Fruit fly (Drosophila melanogaster) whole organism, embryonic: ENCODE data around the gene CG14219.
A peak's percentile ranks its signal among the peaks of the same experiment; 100 is the strongest.

Experiments
- Antp ChIP-seq: fragments of 200-800 bp; sonication (Bioruptor generic); optimal IDR thresholded peaks from 3 replicates; lab custom pipeline; 2016; ENCODE audit warnings: missing biosample characterization, missing genetic modification characterization
- BtbVII ChIP-seq: fragments of 200-800 bp; sonication (Bioruptor generic); optimal IDR thresholded peaks from 3 replicates; lab custom pipeline; 2017; ENCODE audit warnings: missing biosample characterization, mild to moderate bottlenecking, missing genetic modification characterization
- C15 ChIP-seq: fragments of 200-800 bp; sonication (Bioruptor generic); IDR thresholded peaks from 3 replicates; pipeline ENCODE4 v1.3.6; 2022; ENCODE audit warnings: missing biosample characterization, missing genetic modification characterization
- CG12155 ChIP-seq: fragments of 200-800 bp; sonication (Bioruptor generic); optimal IDR thresholded peaks from 3 replicates; lab custom pipeline; 2016; ENCODE audit warnings: missing biosample characterization, missing genetic modification characterization
- CG13296 ChIP-seq: fragments of 200-800 bp; sonication (Bioruptor generic); optimal IDR thresholded peaks from 3 replicates; lab custom pipeline; 2018; ENCODE audit warnings: missing biosample characterization, mild to moderate bottlenecking, missing genetic modification characterization
- CG15011 ChIP-seq: fragments of 200-800 bp; sonication (Bioruptor generic); optimal IDR thresholded peaks from 3 replicates; lab custom pipeline; 2018; ENCODE audit warnings: missing biosample characterization, mild to moderate bottlenecking, missing genetic modification characterization
- CG17359 ChIP-seq: fragments of 200-800 bp; sonication (Bioruptor generic); optimal IDR thresholded peaks from 3 replicates; lab custom pipeline; 2018; ENCODE audit warnings: missing biosample characterization, mild to moderate bottlenecking, missing genetic modification characterization, moderate library complexity
- CG1832 ChIP-seq: fragments of 200-800 bp; sonication (Bioruptor generic); optimal IDR thresholded peaks from 2 replicates; lab custom pipeline; 2017; ENCODE audit warnings: missing biosample characterization, mild to moderate bottlenecking, missing genetic modification characterization, inconsistent platforms
- CG18764 ChIP-seq: fragments of 200-800 bp; sonication (Bioruptor generic); optimal IDR thresholded peaks from 3 replicates; lab custom pipeline; 2016; ENCODE audit warnings: missing biosample characterization, missing genetic modification characterization
- CG2712 ChIP-seq: fragments of 200-800 bp; optimal IDR thresholded peaks from 3 replicates; lab custom pipeline; 2019; ENCODE audit warnings: missing biosample characterization, mild to moderate bottlenecking, missing genetic modification characterization, moderate library complexity
- CG30403 ChIP-seq: fragments of 200-800 bp; sonication (Bioruptor generic); optimal IDR thresholded peaks from 3 replicates; lab custom pipeline; 2016; ENCODE audit warnings: missing biosample characterization, missing genetic modification characterization
- CG4617 ChIP-seq: fragments of 200-800 bp; sonication (Bioruptor generic); optimal IDR thresholded peaks from 3 replicates; lab custom pipeline; 2016; ENCODE audit warnings: missing biosample characterization, missing genetic modification characterization, borderline replicate concordance
- CG5245 ChIP-seq: fragments of 200-800 bp; sonication (Bioruptor generic); optimal IDR thresholded peaks from 3 replicates; lab custom pipeline; 2016; ENCODE audit warnings: missing biosample characterization, missing genetic modification characterization
- CG7987 ChIP-seq: fragments of 200-800 bp; sonication (Bioruptor generic); optimal IDR thresholded peaks from 2 replicates; lab custom pipeline; 2018; ENCODE audit warnings: missing biosample characterization, mild to moderate bottlenecking, missing genetic modification characterization, moderate library complexity
- CG8388 ChIP-seq: fragments of 200-800 bp; sonication (Bioruptor generic); optimal IDR thresholded peaks from 2 replicates; lab custom pipeline; 2019; ENCODE audit warnings: missing biosample characterization, mild to moderate bottlenecking, missing genetic modification characterization, moderate library complexity
- Deaf1 ChIP-seq: fragments of 200-800 bp; optimal IDR thresholded peaks from 3 replicates; lab custom pipeline; 2019; ENCODE audit warnings: missing biosample characterization, mild to moderate bottlenecking, missing genetic modification characterization, moderate library complexity
- Dref ChIP-seq: fragments of 200-800 bp; sonication (Bioruptor generic); IDR thresholded peaks from 2 replicates; pipeline ENCODE4 v1.3.6; 2022; ENCODE audit warnings: missing biosample characterization, missing genetic modification characterization
- NC2α ChIP-seq: fragments of 200-800 bp; sonication (Bioruptor generic); optimal IDR thresholded peaks from 2 replicates; lab custom pipeline; 2016; ENCODE audit warnings: missing biosample characterization, missing genetic modification characterization
- Neu2 ChIP-seq: fragments of 200-800 bp; sonication (Bioruptor generic); optimal IDR thresholded peaks from 3 replicates; lab custom pipeline; 2016; ENCODE audit warnings: missing biosample characterization, missing genetic modification characterization, borderline replicate concordance
- Pdp1 ChIP-seq, 2 experiments: fragments of 200-800 bp; sonication (Bioruptor generic); optimal IDR thresholded peaks; 3 replicates each; lab custom pipeline; 2016; ENCODE audit warnings: missing biosample characterization in 2 of 2, missing genetic modification characterization in 2 of 2, mild to moderate bottlenecking in 1 of 2, moderate library complexity in 1 of 2
- Sry-δ ChIP-seq: fragments of 200-800 bp; sonication (Bioruptor generic); optimal IDR thresholded peaks from 2 replicates; lab custom pipeline; 2016; ENCODE audit warnings: missing biosample characterization, missing genetic modification characterization
- Xbp1 ChIP-seq: fragments of 200-800 bp; sonication (Bioruptor generic); optimal IDR thresholded peaks from 3 replicates; lab custom pipeline; 2016; ENCODE audit warnings: missing biosample characterization, mild to moderate bottlenecking, missing genetic modification characterization
- ab ChIP-seq: fragments of 200-800 bp; sonication (Bioruptor generic); optimal IDR thresholded peaks from 2 replicates; lab custom pipeline; 2016; ENCODE audit warnings: missing biosample characterization, missing genetic modification characterization
- al ChIP-seq: fragments of 200-800 bp; sonication (Bioruptor generic); IDR thresholded peaks from 2 replicates; pipeline ENCODE4 v1.3.6; 2022; ENCODE audit warnings: missing biosample characterization, missing genetic modification characterization
- crol ChIP-seq: fragments of 200-800 bp; sonication (Bioruptor generic); IDR thresholded peaks from 2 replicates; pipeline ENCODE4 v1.3.6; 2022; ENCODE audit warnings: missing biosample characterization, missing genetic modification characterization
- dimm ChIP-seq: fragments of 200-800 bp; sonication (Bioruptor generic); IDR thresholded peaks from 2 replicates; pipeline ENCODE4 v1.3.6; 2022; ENCODE audit warnings: missing biosample characterization, missing genetic modification characterization
- ems ChIP-seq: fragments of 200-800 bp; sonication (Bioruptor generic); optimal IDR thresholded peaks from 3 replicates; lab custom pipeline; 2016; ENCODE audit warnings: missing biosample characterization, missing genetic modification characterization
- fd64A ChIP-seq: fragments of 200-800 bp; sonication (Bioruptor generic); optimal IDR thresholded peaks from 3 replicates; lab custom pipeline; 2018; ENCODE audit warnings: missing biosample characterization, mild to moderate bottlenecking, missing genetic modification characterization
- fd96Cb ChIP-seq: fragments of 200-800 bp; sonication (Bioruptor generic); optimal IDR thresholded peaks from 2 replicates; lab custom pipeline; 2018; ENCODE audit warnings: missing biosample characterization, mild to moderate bottlenecking, missing genetic modification characterization, moderate library complexity
- gt ChIP-seq: fragments of 200-800 bp; sonication (Bioruptor generic); IDR thresholded peaks from 2 replicates; pipeline ENCODE4 v1.3.6; 2022; ENCODE audit warnings: missing biosample characterization, missing genetic modification characterization
- kay ChIP-seq: fragments of 200-800 bp; sonication (Bioruptor generic); optimal IDR thresholded peaks from 2 replicates; lab custom pipeline; 2016; ENCODE audit warnings: missing biosample characterization, missing genetic modification characterization
- kni ChIP-seq: fragments of 200-800 bp; sonication (Bioruptor generic); optimal IDR thresholded peaks from 3 replicates; lab custom pipeline; 2017; ENCODE audit warnings: mild to moderate bottlenecking, missing biosample characterization, missing genetic modification reagents, missing genetic modification characterization
- lab ChIP-seq: fragments of 200-800 bp; sonication (Bioruptor generic); optimal IDR thresholded peaks from 3 replicates; lab custom pipeline; 2017; ENCODE audit warnings: missing biosample characterization, missing genetic modification characterization, mild to moderate bottlenecking, moderate library complexity, missing genetic modification reagents
- lov ChIP-seq, 2 experiments: fragments of 200-800 bp in 1 of 2; fragments of >200 bp in 1 of 2; sonication (Bioruptor generic) in 1 of 2; IDR thresholded peaks in 1 of 2; optimal IDR thresholded peaks in 1 of 2; 2 replicates in 1 of 2; 3 replicates in 1 of 2; pipeline versions ENCODE4 v1.3.6 to Lab custom; 2017 to 2022; ENCODE audit warnings: missing biosample characterization in 1 of 2, missing genetic modification characterization in 1 of 2
- mirr ChIP-seq: fragments of 200-800 bp; sonication (Bioruptor generic); optimal IDR thresholded peaks from 3 replicates; lab custom pipeline; 2018; ENCODE audit warnings: missing biosample characterization, mild to moderate bottlenecking, missing genetic modification characterization
- pho ChIP-seq: fragments of 200-800 bp; sonication (Bioruptor generic); optimal IDR thresholded peaks from 2 replicates; lab custom pipeline; 2016; ENCODE audit warnings: missing biosample characterization, missing genetic modification characterization
- prd ChIP-seq, 3 experiments: fragments of >200 bp in 2 of 3; fragments of 200-800 bp in 1 of 3; sonication (Bioruptor generic) in 1 of 3; optimal IDR thresholded peaks in 2 of 3; IDR thresholded peaks in 1 of 3; 2 replicates in 2 of 3; 3 replicates in 1 of 3; pipeline versions ENCODE4 v1.3.6 to Lab custom; 2017 to 2022; ENCODE audit warnings: missing biosample characterization in 1 of 3, missing genetic modification characterization in 1 of 3
- pum ChIP-seq: fragments of 200-800 bp; sonication (Bioruptor generic); optimal IDR thresholded peaks from 2 replicates; lab custom pipeline; 2016; ENCODE audit warnings: missing biosample characterization, missing genetic modification characterization
- pzg ChIP-seq: fragments of 200-800 bp; sonication (Bioruptor generic); optimal IDR thresholded peaks from 3 replicates; lab custom pipeline; 2018; ENCODE audit warnings: missing biosample characterization, mild to moderate bottlenecking, missing genetic modification characterization, moderate library complexity
- sc ChIP-seq, 3 experiments: fragments of >200 bp in 2 of 3; fragments of 200-800 bp in 1 of 3; sonication (Bioruptor generic) in 1 of 3; optimal IDR thresholded peaks; 2 replicates in 2 of 3; 3 replicates in 1 of 3; lab custom pipeline; 2017; ENCODE audit warnings: mild to moderate bottlenecking in 1 of 3, missing biosample characterization in 1 of 3, missing genetic modification characterization in 1 of 3, missing genetic modification reagents in 1 of 3
- schlank ChIP-seq: fragments of 200-800 bp; sonication (Bioruptor generic); optimal IDR thresholded peaks from 2 replicates; lab custom pipeline; 2018; ENCODE audit warnings: missing biosample characterization, mild to moderate bottlenecking, missing genetic modification characterization
- sd ChIP-seq: fragments of 200-800 bp; sonication (Bioruptor generic); optimal IDR thresholded peaks from 3 replicates; lab custom pipeline; 2018; ENCODE audit warnings: missing biosample characterization, mild to moderate bottlenecking, missing genetic modification characterization, moderate library complexity
- slp2 ChIP-seq: fragments of 200-800 bp; sonication (Bioruptor generic); optimal IDR thresholded peaks from 2 replicates; lab custom pipeline; 2016; ENCODE audit warnings: missing biosample characterization, missing genetic modification characterization
- sr ChIP-seq: fragments of 200-800 bp; sonication (Bioruptor generic); IDR thresholded peaks from 3 replicates; pipeline ENCODE4 v1.3.6; 2022; ENCODE audit warnings: missing biosample characterization, missing genetic modification characterization
- stwl ChIP-seq: fragments of 200-800 bp; sonication (Bioruptor generic); optimal IDR thresholded peaks from 3 replicates; lab custom pipeline; 2018; ENCODE audit warnings: missing biosample characterization, mild to moderate bottlenecking, missing genetic modification characterization, moderate library complexity
- sug ChIP-seq: fragments of 200-800 bp; optimal IDR thresholded peaks from 2 replicates; lab custom pipeline; 2019; ENCODE audit warnings: missing biosample characterization, mild to moderate bottlenecking, missing genetic modification characterization, moderate library complexity
- tx ChIP-seq: fragments of 200-800 bp; sonication (Bioruptor generic); optimal IDR thresholded peaks from 2 replicates; lab custom pipeline; 2016; ENCODE audit warnings: missing biosample characterization, missing genetic modification characterization
- zf30C ChIP-seq: fragments of 200-800 bp; sonication (Bioruptor generic); optimal IDR thresholded peaks from 3 replicates; lab custom pipeline; 2018; ENCODE audit warnings: missing biosample characterization, mild to moderate bottlenecking, missing genetic modification characterization

The CG14219 gene

dm6 chrX:19565714-19566316, 24.2 kb downstream of the CG14219 start, which contains the start of the genes Grip84 and car (continued):
- TF ChIP-seq pho (GFP tag; lab: Kevin White, UChicago) (peak; percentile 55), al (GFP tag; lab: Robert Waterston, UW) (peak; percentile 66), CG12155 (GFP tag; lab: Kevin White, UChicago) (peak; percentile 62), fd64A (no peak), CG8388 (peak; percentile 55), Sry-δ (GFP tag; lab: Kevin White, UChicago) (no peak), BtbVII (no peak), CG30403 (GFP tag; lab: Kevin White, UChicago) (peak; percentile 83), CG18764 (GFP tag; lab: Kevin White, UChicago) (peak; percentile 29), dimm (no peak), mirr (GFP tag; lab: Kevin White, UChicago) (no peak), schlank (tag; lab: Kevin White, UChicago) (no peak), sug (peak; percentile 79), NC2α (GFP tag; lab: Kevin White, UChicago) (no peak), CG4617 (GFP tag; lab: Kevin White, UChicago) (peak; percentile 7), Xbp1 (GFP tag; lab: Kevin White, UChicago) (peak; percentile 72), zf30C (GFP tag; lab: Kevin White, UChicago) (no peak), prd (optimal IDR thresholded peaks at IDR 0.05; lab: Kevin White, UChicago) (no peak), prd (GFP tag; IDR thresholded peaks at IDR 0.05; lab: Robert Waterston, UW) (peak; percentile 77), Pdp1 (GFP tag; optimal IDR thresholded peaks at IDR 0.05; lab: Kevin White, UChicago) (peak in 1 of 2 experiments; percentile 63), Neu2 (GFP tag; lab: Kevin White, UChicago) (no peak), slp2 (no peak), Dref (peak; percentile 35; the same call in 1 of the 2 replicates), CG13296 (GFP tag; lab: Kevin White, UChicago) (no peak), CG7987 (no peak), CG1832 (GFP tag; lab: Kevin White, UChicago) (no peak), stwl (tag; lab: Kevin White, UChicago) (peak; percentile 58), kay (peak; percentile 26), lab (GFP tag; lab: Kevin White, UChicago) (no peak), CG15011 (GFP tag; lab: Kevin White, UChicago) (no peak), CG2712 (tag; lab: Kevin White, UChicago) (peak; percentile 76), pum (GFP tag; lab: Kevin White, UChicago) (peak; percentile 72), Antp (peak; percentile 44), lov (optimal IDR thresholded peaks at IDR 0.05; lab: Kevin White, UChicago) (no peak), lov (GFP tag; IDR thresholded peaks at IDR 0.05; lab: Robert Waterston, UW) (no peak), sc (optimal IDR thresholded peaks at IDR 0.05; lab: Kevin White, UChicago) (no peak), sc (GFP tag; optimal IDR thresholded peaks at IDR 0.05; lab: Kevin White, UChicago) (peak; percentile 38), ab (GFP tag; lab: Kevin White, UChicago) (no peak), Deaf1 (tag; lab: Kevin White, UChicago) (no peak), sd (no peak), crol (GFP tag; lab: Robert Waterston, UW) (no peak), fd96Cb (peak; percentile 56), ems (GFP tag; lab: Kevin White, UChicago) (no peak), sr (GFP tag; lab: Robert Waterston, UW) (peak; percentile 97), C15 (0 out of 3 replicates have a peak, but pooled peaks have one; percentile 31), CG17359 (tag; lab: Kevin White, UChicago) (no peak), tx (GFP tag; lab: Kevin White, UChicago) (no peak), gt (GFP tag; lab: Robert Waterston, UW) (no peak), kni (GFP tag; lab: Kevin White, UChicago) (no peak), CG5245 (GFP tag; lab: Kevin White, UChicago) (peak; percentile 24), pzg (GFP tag; lab: Kevin White, UChicago) (peak; percentile 53)
